Fruit fly (Drosophila melanogaster) whole organism, prepupa: ENCODE measurements around the gene SWIP.

Experiments
- CG11762 ChIP-seq: fragments of 200-800 bp; sonication (Bioruptor generic); optimal IDR thresholded peaks from 3 replicates; lab custom pipeline; 2016; ENCODE audit warnings: missing biosample characterization, missing genetic modification characterization; ENCODE audit not compliant: insufficient read depth
- CG3919 ChIP-seq: fragments of 200-800 bp; sonication (Bioruptor generic); optimal IDR thresholded peaks from 3 replicates; lab custom pipeline; 2016; ENCODE audit warnings: missing biosample characterization, missing genetic modification characterization
- CG7368 ChIP-seq: fragments of 200-800 bp; sonication (Bioruptor generic); optimal IDR thresholded peaks from 3 replicates; lab custom pipeline; 2016; ENCODE audit warnings: missing biosample characterization, missing genetic modification characterization
- Met ChIP-seq: fragments of 200-800 bp; sonication (Bioruptor generic); optimal IDR thresholded peaks from 3 replicates; lab custom pipeline; 2016; ENCODE audit warnings: missing biosample characterization, missing genetic modification characterization
- OdsH ChIP-seq: fragments of 200-800 bp; sonication (Bioruptor generic); optimal IDR thresholded peaks from 3 replicates; lab custom pipeline; 2016; ENCODE audit warnings: missing biosample characterization, missing genetic modification characterization
- Smox ChIP-seq: fragments of 200-800 bp; sonication (Bioruptor generic); optimal IDR thresholded peaks from 3 replicates; lab custom pipeline; 2016; ENCODE audit warnings: missing biosample characterization, missing genetic modification characterization
- achi ChIP-seq: fragments of 200-800 bp; sonication (Bioruptor generic); optimal IDR thresholded peaks from 3 replicates; lab custom pipeline; 2016; ENCODE audit warnings: missing biosample characterization, missing genetic modification characterization
- topi ChIP-seq: fragments of 200-800 bp; sonication (Bioruptor generic); optimal IDR thresholded peaks from 3 replicates; lab custom pipeline; 2016; ENCODE audit warnings: missing biosample characterization, missing genetic modification characterization
- vri ChIP-seq: fragments of 200-800 bp; sonication (Bioruptor generic); optimal IDR thresholded peaks from 3 replicates; lab custom pipeline; 2016; ENCODE audit warnings: missing biosample characterization, mild to moderate bottlenecking, missing genetic modification characterization

DNA sequence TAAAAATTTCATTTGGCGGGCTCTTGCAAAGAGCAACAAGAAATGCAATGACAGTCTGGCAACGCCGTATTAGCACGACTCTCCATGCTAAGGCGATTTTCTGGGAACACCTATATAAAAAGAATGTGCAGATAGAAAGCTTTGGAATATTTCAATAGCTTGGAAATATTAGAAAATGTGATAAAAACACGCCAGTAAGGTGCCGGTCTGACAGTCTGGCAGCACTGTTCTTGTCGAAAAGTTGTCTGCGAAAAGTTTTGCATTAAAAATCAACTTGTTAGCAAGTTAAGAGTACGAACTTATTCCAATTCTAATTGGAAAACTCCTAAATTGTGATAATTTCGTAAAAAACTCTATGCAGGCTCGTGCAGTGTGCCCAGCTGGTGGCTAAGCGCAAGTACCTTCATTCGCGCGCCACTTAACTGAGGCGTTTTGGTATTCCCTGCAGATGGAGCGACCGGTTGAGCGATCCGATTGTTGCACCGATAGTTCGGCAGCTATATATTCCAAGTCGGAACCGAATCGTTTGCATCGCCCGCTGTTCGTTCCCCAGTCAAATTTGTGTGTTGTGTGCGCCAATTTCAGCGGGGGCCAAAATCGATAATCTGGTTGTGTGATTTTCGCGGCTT is 35.5 kb upstream of the SWIP start, which contains the start of gene eas:
- TF ChIP-seq OdsH (GFP tag; lab: Kevin White, UChicago), result no peak
- no peak for TF ChIP-seq Smox (GFP tag; lab: Kevin White, UChicago)
- no peak for TF ChIP-seq CG3919 (GFP tag; lab: Kevin White, UChicago)
- TF ChIP-seq achi (GFP tag; lab: Kevin White, UChicago), result no peak
- no peak for TF ChIP-seq vri (GFP tag; lab: Kevin White, UChicago)
- no peak for TF ChIP-seq Met (GFP tag; lab: Kevin White, UChicago)
- TF ChIP-seq CG7368 (GFP tag; lab: Kevin White, UChicago), result no peak
- TF ChIP-seq topi (GFP tag; lab: Kevin White, UChicago), result no peak
- TF ChIP-seq CG11762 (GFP tag; lab: Kevin White, UChicago), result no peak
